Worm (Caenorhabditis elegans) whole organism, L1 larva: ENCODE results near the gene ZC302.3.

Experiments used
- efl-3 ChIP-seq: fragments of 200-800 bp; sonication (Bioruptor generic); optimal IDR thresholded peaks from 2 replicates; lab custom pipeline; 2018; ENCODE audit warnings: mild to moderate bottlenecking, missing genetic modification characterization, missing compliant biosample characterization
- nhr-11 ChIP-seq: fragments of 150-350 bp; optimal IDR thresholded peaks from 2 replicates; lab custom pipeline; 2014; ENCODE audit warnings: missing biosample characterization, missing genetic modification characterization
- nhr-76 ChIP-seq: sonication (generic microtip); optimal IDR thresholded peaks from 2 replicates; lab custom pipeline; 2017; ENCODE audit warnings: missing biosample characterization, missing genetic modification characterization
- nhr-77 ChIP-seq: fragments of 150-350 bp; optimal IDR thresholded peaks from 2 replicates; lab custom pipeline; 2014; ENCODE audit warnings: missing biosample characterization, missing genetic modification characterization
- pqm-1 ChIP-seq: sonication (generic microtip); optimal IDR thresholded peaks from 3 replicates; lab custom pipeline; 2017; ENCODE audit warnings: missing biosample characterization, missing genetic modification characterization
- zag-1 ChIP-seq: fragments of 150-350 bp; optimal IDR thresholded peaks from 2 replicates; lab custom pipeline; 2014; ENCODE audit warnings: missing biosample characterization, missing genetic modification characterization

DNA sequence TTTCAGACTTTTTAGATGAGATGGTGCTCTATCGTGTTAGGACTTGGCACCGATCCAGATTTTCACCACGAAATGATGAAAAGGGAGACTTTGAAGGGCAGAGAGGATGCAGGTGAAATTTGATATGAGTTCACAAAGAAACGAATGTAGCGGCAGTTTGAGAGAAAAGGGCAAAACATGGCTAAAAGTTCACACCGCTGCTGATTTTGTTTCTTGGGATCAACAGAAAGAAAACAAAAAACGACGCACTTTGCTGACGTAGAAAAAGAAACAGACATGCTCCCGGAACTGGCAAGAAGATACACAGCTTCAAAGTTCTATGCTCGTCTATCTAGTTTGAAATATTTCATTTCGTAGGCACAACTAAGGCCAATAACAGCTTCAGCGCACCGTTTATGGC lies 17.7 kb downstream of the ZC302.3 start:
- TF ChIP-seq nhr-76 (tag; lab: Kevin White, UChicago) (no peak), nhr-11 (tag; lab: Kevin White, UChicago) (no peak), nhr-77 (tag; lab: Kevin White, UChicago) (no peak), pqm-1 (no peak), zag-1 (tag; lab: Kevin White, UChicago) (no peak), efl-3 (GFP tag; lab: Kevin White, UChicago) (no peak)
